Fruit fly (Drosophila melanogaster): ENCODE measurements around the gene CG33253.

Gene CG33253

DNA sequence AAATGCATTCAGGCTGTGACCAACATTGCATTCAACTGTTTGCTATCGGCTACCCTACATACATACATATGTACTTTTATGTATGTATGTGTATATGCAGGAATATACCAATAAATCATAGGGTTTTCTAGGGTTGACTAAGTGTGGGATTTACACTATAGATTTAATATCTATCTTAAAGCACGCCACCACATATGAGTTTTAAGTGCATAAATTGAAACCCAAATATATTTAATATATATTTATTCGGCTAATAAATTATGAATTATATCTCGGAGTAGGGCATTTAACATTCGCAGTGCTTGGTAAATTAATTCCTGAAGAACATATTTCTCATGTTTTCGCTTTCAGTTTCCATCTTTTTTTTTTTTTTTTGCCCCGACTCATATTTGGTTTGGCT is 23.3 kb upstream of the CG33253 start (continued):
- TF ChIP-seq Max (GFP tag; optimal IDR thresholded peaks at IDR 0.05) (no peak), CG11696 (GFP tag; IDR thresholded peaks at IDR 0.05) (no peak), Aef1 (GFP tag; IDR thresholded peaks at IDR 0.05) (no peak), ac (GFP tag; optimal IDR thresholded peaks at IDR 0.05) (no peak), Oli (tag; optimal IDR thresholded peaks at IDR 0.05) (peak; percentile 1), grau (tag; optimal IDR thresholded peaks at IDR 0.05) (peak; percentile 33), CG11398 (GFP tag; optimal IDR thresholded peaks at IDR 0.05) (no peak), btn (GFP tag; optimal IDR thresholded peaks at IDR 0.05) (no peak), tgo (GFP tag; IDR thresholded peaks at IDR 0.05) (no peak), mld (GFP tag; IDR thresholded peaks at IDR 0.05; ENCODE audit: partially characterized antibody) (no peak), CG31441 (GFP tag; IDR thresholded peaks at IDR 0.05) (0 out of 2 replicates have a peak, but pooled peaks have one; percentile 12), Bdp1 (GFP tag; optimal IDR thresholded peaks at IDR 0.05) (no peak), eyg (GFP tag; optimal IDR thresholded peaks at IDR 0.05) (no peak), gcm2 (GFP tag; optimal IDR thresholded peaks at IDR 0.05) (no peak), Abd-B (GFP tag; optimal IDR thresholded peaks at IDR 0.05) (no peak), CG12104 (GFP tag; optimal IDR thresholded peaks at IDR 0.05) (no peak), gce (GFP tag; IDR thresholded peaks at IDR 0.05) (no peak), repo (GFP tag; optimal IDR thresholded peaks at IDR 0.05) (no peak), CG13123 (GFP tag; optimal IDR thresholded peaks at IDR 0.05) (no peak), Tbp (GFP tag; optimal IDR thresholded peaks at IDR 0.05) (no peak), pita (GFP tag; optimal IDR thresholded peaks at IDR 0.05) (no peak), CG12299 (tag; optimal IDR thresholded peaks at IDR 0.05) (no peak), Usf (GFP tag; optimal IDR thresholded peaks at IDR 0.05) (no peak), tll (GFP tag; optimal IDR thresholded peaks at IDR 0.05) (no peak), gfzf (GFP tag; optimal IDR thresholded peaks at IDR 0.05) (no peak), CG9215 (GFP tag; IDR thresholded peaks at IDR 0.05) (no peak), CTCF (GFP tag; optimal IDR thresholded peaks at IDR 0.05) (no peak), CG8359 (GFP tag; optimal IDR thresholded peaks at IDR 0.05; ENCODE audit: borderline replicate concordance) (no peak), p53 (GFP tag; optimal IDR thresholded peaks at IDR 0.05) (no peak), sima (GFP tag; optimal IDR thresholded peaks at IDR 0.05) (no peak), danr (GFP tag; IDR thresholded peaks at IDR 0.05) (no peak), CG9727 (GFP tag; optimal IDR thresholded peaks at IDR 0.05) (peak; percentile 6), Gug (GFP tag; IDR thresholded peaks at IDR 0.05) (no peak), CG3281 (GFP tag; optimal IDR thresholded peaks at IDR 0.05) (no peak), grn (GFP tag; optimal IDR thresholded peaks at IDR 0.05) (no peak), CG8944 (GFP tag; optimal IDR thresholded peaks at IDR 0.05) (no peak), Taf1 (GFP tag; IDR thresholded peaks at IDR 0.05) (no peak), tup (GFP tag; optimal IDR thresholded peaks at IDR 0.05) (no peak), gem (tag; optimal IDR thresholded peaks at IDR 0.05) (peak; percentile 69), disco-r (GFP tag; optimal IDR thresholded peaks at IDR 0.05) (no peak), Ets65A (GFP tag) (no peak), fru (optimal IDR thresholded peaks at IDR 0.05) (no peak), CG11504 (tag; optimal IDR thresholded peaks at IDR 0.05) (peak; percentile 55), twi (tag; optimal IDR thresholded peaks at IDR 0.05) (peak; percentile 22), jing (GFP tag; optimal IDR thresholded peaks at IDR 0.05) (no peak), ATbp (GFP tag; optimal IDR thresholded peaks at IDR 0.05) (peak; percentile 16), CG18262 (tag; optimal IDR thresholded peaks at IDR 0.05) (peak; percentile 51), CG18764 (GFP tag; optimal IDR thresholded peaks at IDR 0.05) (no peak), unc-4 (GFP tag; IDR thresholded peaks at IDR 0.05; ENCODE audit: partially characterized antibody) (no peak), mirr (GFP tag; optimal IDR thresholded peaks at IDR 0.05) (no peak), oc (tag; optimal IDR thresholded peaks at IDR 0.05) (peak; percentile 19), ase (GFP tag; IDR thresholded peaks at IDR 0.05) (no peak), ewg (GFP tag; optimal IDR thresholded peaks at IDR 0.05) (peak; percentile 18)

Measured in whole organism, embryonic.